Fruit fly (Drosophila melanogaster) whole organism, embryonic: ENCODE data around the gene CG5273.

ENCODE experiments used
- Atf6 ChIP-seq: fragments of 200-800 bp; sonication (Bioruptor generic); IDR thresholded peaks from 2 replicates; pipeline ENCODE4 v1.3.6; 2022; ENCODE audit warnings: missing biosample characterization, missing genetic modification characterization
- CG1024 ChIP-seq: fragments of 200-800 bp; sonication (Bioruptor generic); IDR thresholded peaks from 2 replicates; pipeline ENCODE4 v1.3.6; 2022; ENCODE audit warnings: missing biosample characterization, missing genetic modification characterization
- CG12659 ChIP-seq: fragments of 200-800 bp; sonication (Bioruptor generic); optimal IDR thresholded peaks from 3 replicates; lab custom pipeline; 2017; ENCODE audit warnings: mild to moderate bottlenecking, missing biosample characterization, missing genetic modification reagents, missing genetic modification characterization
- CG13287 ChIP-seq: fragments of 200-800 bp; sonication (Bioruptor generic); IDR thresholded peaks from 2 replicates; pipeline ENCODE4 v1.3.6; 2022; ENCODE audit warnings: missing biosample characterization, missing genetic modification characterization; ENCODE audit not compliant: partially characterized antibody
- CG13296 ChIP-seq: fragments of 200-800 bp; sonication (Bioruptor generic); optimal IDR thresholded peaks from 3 replicates; lab custom pipeline; 2018; ENCODE audit warnings: missing biosample characterization, mild to moderate bottlenecking, missing genetic modification characterization
- CG13624 ChIP-seq: fragments of 200-800 bp; sonication (Bioruptor generic); optimal IDR thresholded peaks from 2 replicates; lab custom pipeline; 2016; ENCODE audit warnings: missing biosample characterization, missing genetic modification characterization
- CG14860 ChIP-seq: fragments of 200-800 bp; sonication (Bioruptor generic); IDR thresholded peaks from 3 replicates; pipeline ENCODE4 v1.3.6; 2022; ENCODE audit warnings: missing biosample characterization, missing genetic modification characterization; ENCODE audit not compliant: partially characterized antibody
- CG15011 ChIP-seq: fragments of 200-800 bp; sonication (Bioruptor generic); optimal IDR thresholded peaks from 3 replicates; lab custom pipeline; 2018; ENCODE audit warnings: missing biosample characterization, mild to moderate bottlenecking, missing genetic modification characterization
- CG15479 ChIP-seq: fragments of 200-800 bp; sonication (Bioruptor generic); optimal IDR thresholded peaks from 3 replicates; lab custom pipeline; 2019; ENCODE audit warnings: missing biosample characterization, mild to moderate bottlenecking, missing genetic modification characterization, moderate library complexity
- CG1603 ChIP-seq: fragments of 200-800 bp; sonication (Bioruptor generic); optimal IDR thresholded peaks from 2 replicates; lab custom pipeline; 2019; ENCODE audit warnings: missing biosample characterization, mild to moderate bottlenecking, missing genetic modification characterization, moderate library complexity
- CG16813 ChIP-seq: fragments of 200-800 bp; sonication (Bioruptor generic); IDR thresholded peaks from 3 replicates; pipeline ENCODE4 v1.3.6; 2022; ENCODE audit warnings: missing biosample characterization, missing genetic modification characterization; ENCODE audit not compliant: partially characterized antibody
- CG18619 ChIP-seq: fragments of 200-800 bp; sonication (Bioruptor generic); optimal IDR thresholded peaks from 3 replicates; lab custom pipeline; 2017; ENCODE audit warnings: missing biosample characterization, mild to moderate bottlenecking, missing genetic modification characterization
- CG30020 ChIP-seq: fragments of 200-800 bp; optimal IDR thresholded peaks from 2 replicates; lab custom pipeline; 2019; ENCODE audit warnings: missing biosample characterization, mild to moderate bottlenecking, missing genetic modification characterization, moderate library complexity
- CG30403 ChIP-seq: fragments of 200-800 bp; sonication (Bioruptor generic); optimal IDR thresholded peaks from 3 replicates; lab custom pipeline; 2016; ENCODE audit warnings: missing biosample characterization, missing genetic modification characterization
- CG33213 ChIP-seq: fragments of 200-800 bp; sonication (Bioruptor generic); optimal IDR thresholded peaks from 3 replicates; lab custom pipeline; 2016; ENCODE audit warnings: missing biosample characterization, missing genetic modification characterization
- CG3847 ChIP-seq: fragments of 200-800 bp; sonication (Bioruptor generic); IDR thresholded peaks from 2 replicates; pipeline ENCODE4 v1.3.6; 2022; ENCODE audit warnings: missing biosample characterization, missing genetic modification characterization
- CG42726 ChIP-seq: fragments of 200-800 bp; sonication (Bioruptor generic); IDR thresholded peaks from 2 replicates; pipeline ENCODE4 v1.3.6; 2022; ENCODE audit warnings: missing biosample characterization, missing genetic modification characterization; ENCODE audit not compliant: partially characterized antibody
- CG4617 ChIP-seq: fragments of 200-800 bp; sonication (Bioruptor generic); optimal IDR thresholded peaks from 3 replicates; lab custom pipeline; 2016; ENCODE audit warnings: missing biosample characterization, missing genetic modification characterization, borderline replicate concordance
- CG7786 ChIP-seq: fragments of 200-800 bp; sonication (Bioruptor generic); optimal IDR thresholded peaks from 2 replicates; lab custom pipeline; 2016; ENCODE audit warnings: missing biosample characterization, missing genetic modification characterization
- CG9797 ChIP-seq: fragments of 200-800 bp; sonication (Bioruptor generic); optimal IDR thresholded peaks from 3 replicates; lab custom pipeline; 2018; ENCODE audit warnings: missing biosample characterization, mild to moderate bottlenecking, missing genetic modification characterization
- Camta ChIP-seq: fragments of 200-800 bp; sonication (Bioruptor generic); optimal IDR thresholded peaks from 2 replicates; lab custom pipeline; 2016; ENCODE audit warnings: missing biosample characterization, missing genetic modification characterization
- CoRest ChIP-seq: fragments of 200-800 bp; sonication (Bioruptor generic); optimal IDR thresholded peaks from 3 replicates; lab custom pipeline; 2018; ENCODE audit warnings: missing biosample characterization, mild to moderate bottlenecking, missing genetic modification characterization, moderate library complexity
- Dip3 ChIP-seq: fragments of 200-800 bp; sonication (Bioruptor generic); optimal IDR thresholded peaks from 3 replicates; lab custom pipeline; 2016; ENCODE audit warnings: missing biosample characterization, missing genetic modification characterization
- Dll ChIP-seq: fragments of 200-800 bp; sonication (Bioruptor generic); IDR thresholded peaks from 4 replicates; pipeline ENCODE4 v1.3.6; 2022; ENCODE audit warnings: missing biosample characterization, missing genetic modification characterization; ENCODE audit not compliant: partially characterized antibody
- Dp ChIP-seq: fragments of 200-800 bp; sonication (Bioruptor generic); optimal IDR thresholded peaks from 2 replicates; lab custom pipeline; 2018; ENCODE audit warnings: missing biosample characterization, mild to moderate bottlenecking, missing genetic modification characterization, moderate library complexity
- Dref ChIP-seq: fragments of 200-800 bp; sonication (Bioruptor generic); IDR thresholded peaks from 2 replicates; pipeline ENCODE4 v1.3.6; 2022; ENCODE audit warnings: missing biosample characterization, missing genetic modification characterization
- H15 ChIP-seq: fragments of 200-800 bp; sonication (Bioruptor generic); IDR thresholded peaks from 3 replicates; pipeline ENCODE4 v1.3.6; 2022; ENCODE audit warnings: missing biosample characterization, missing genetic modification characterization
- Jarid2 ChIP-seq: fragments of 200-800 bp; sonication (Bioruptor generic); optimal IDR thresholded peaks from 3 replicates; lab custom pipeline; 2017; ENCODE audit warnings: mild to moderate bottlenecking, missing biosample characterization, missing genetic modification reagents, missing genetic modification characterization
- MESR4 ChIP-seq: fragments of 200-800 bp; sonication (Bioruptor generic); optimal IDR thresholded peaks from 2 replicates; lab custom pipeline; 2018; ENCODE audit warnings: missing biosample characterization, mild to moderate bottlenecking, missing genetic modification characterization, moderate library complexity
- Med ChIP-seq: fragments of 200-800 bp; sonication (Bioruptor generic); peaks from one replicate; lab custom pipeline; 2016; ENCODE audit warnings: missing biosample characterization, missing genetic modification characterization, mild to moderate bottlenecking, inconsistent platforms, moderate library complexity
- Pdp1 ChIP-seq, 2 experiments: fragments of 200-800 bp; sonication (Bioruptor generic); optimal IDR thresholded peaks; 3 replicates each; lab custom pipeline; 2016; ENCODE audit warnings: missing biosample characterization in 2 of 2, missing genetic modification characterization in 2 of 2, mild to moderate bottlenecking in 1 of 2, moderate library complexity in 1 of 2
- Rfx ChIP-seq: fragments of 200-800 bp; sonication (Bioruptor generic); IDR thresholded peaks from 2 replicates; pipeline ENCODE4 v1.3.6; 2022; ENCODE audit warnings: missing biosample characterization, missing genetic modification characterization
- Sry-δ ChIP-seq: fragments of 200-800 bp; sonication (Bioruptor generic); optimal IDR thresholded peaks from 2 replicates; lab custom pipeline; 2016; ENCODE audit warnings: missing biosample characterization, missing genetic modification characterization
- Stat92E ChIP-seq, 3 experiments: fragments of >200 bp in 2 of 3; fragments of 200-800 bp in 1 of 3; sonication (Bioruptor generic) in 1 of 3; optimal IDR thresholded peaks; 2 replicates each; lab custom pipeline; 2017 to 2019; ENCODE audit warnings: missing biosample characterization in 3 of 3, missing genetic modification characterization in 3 of 3, mild to moderate bottlenecking in 1 of 3, moderate library complexity in 1 of 3
- cad ChIP-seq: fragments of >200 bp; optimal IDR thresholded peaks from 2 replicates; lab custom pipeline; 2017; ENCODE audit warnings: missing biosample characterization, missing genetic modification characterization
- gem ChIP-seq: fragments of 200-800 bp; sonication (Bioruptor generic); optimal IDR thresholded peaks from 2 replicates; lab custom pipeline; 2019; ENCODE audit warnings: missing biosample characterization, mild to moderate bottlenecking, missing genetic modification characterization, moderate library complexity
- hth ChIP-seq: fragments of >200 bp; optimal IDR thresholded peaks from 2 replicates; lab custom pipeline; 2017; ENCODE audit warnings: inconsistent platforms
- inv ChIP-seq: fragments of 200-800 bp; sonication (Bioruptor generic); IDR thresholded peaks from 2 replicates; pipeline ENCODE4 v1.3.6; 2022; ENCODE audit warnings: missing biosample characterization, missing genetic modification characterization; ENCODE audit not compliant: partially characterized antibody
- nerfin-2 ChIP-seq: fragments of 200-800 bp; sonication (Bioruptor generic); IDR thresholded peaks from 2 replicates; pipeline ENCODE4 v1.3.6; 2022; ENCODE audit warnings: missing biosample characterization, missing genetic modification characterization; ENCODE audit not compliant: partially characterized antibody
- nmo ChIP-seq: fragments of 200-800 bp; sonication (Bioruptor generic); optimal IDR thresholded peaks from 2 replicates; lab custom pipeline; 2018; ENCODE audit warnings: missing biosample characterization, mild to moderate bottlenecking, missing genetic modification characterization, moderate library complexity
- p53 ChIP-seq: fragments of 200-800 bp; sonication (Bioruptor generic); optimal IDR thresholded peaks from 2 replicates; lab custom pipeline; 2016; ENCODE audit warnings: missing biosample characterization, missing genetic modification characterization
- pfk ChIP-seq: fragments of 200-800 bp; sonication (Bioruptor generic); optimal IDR thresholded peaks from 2 replicates; lab custom pipeline; 2018; ENCODE audit warnings: missing biosample characterization, mild to moderate bottlenecking, missing genetic modification characterization, moderate library complexity
- pita ChIP-seq: fragments of 200-800 bp; sonication (Bioruptor generic); optimal IDR thresholded peaks from 2 replicates; lab custom pipeline; 2017; ENCODE audit warnings: missing biosample characterization, mild to moderate bottlenecking, missing genetic modification characterization
- pros ChIP-seq: fragments of 200-800 bp; sonication (Bioruptor generic); optimal IDR thresholded peaks from 3 replicates; lab custom pipeline; 2019; ENCODE audit warnings: missing biosample characterization, mild to moderate bottlenecking, missing genetic modification characterization, moderate library complexity
- ssp ChIP-seq: fragments of 200-800 bp; sonication (Bioruptor generic); IDR thresholded peaks from 2 replicates; pipeline ENCODE4 v1.3.6; 2022; ENCODE audit warnings: missing biosample characterization, missing genetic modification characterization
- trh ChIP-seq: fragments of 200-800 bp; sonication (Bioruptor generic); optimal IDR thresholded peaks from 2 replicates; lab custom pipeline; 2016; ENCODE audit warnings: missing biosample characterization, missing genetic modification characterization
- zen2 ChIP-seq: fragments of 200-800 bp; sonication (Bioruptor generic); IDR thresholded peaks from 3 replicates; pipeline ENCODE4 v1.3.6; 2022; ENCODE audit warnings: missing biosample characterization, missing genetic modification characterization; ENCODE audit not compliant: partially characterized antibody

CG5273 gene

dm6 chrX:801157-801872 is 41.9 kb downstream of the CG5273 start, which contains the start of gene Rbf (continued):
- TF ChIP-seq CG3847 (GFP tag; lab: Robert Waterston, UW), result peak; percentile 68
- peak; percentile 5 for TF ChIP-seq CG33213 (GFP tag; lab: Kevin White, UChicago)
- peak in 1 of 2 experiments; percentile 58 for TF ChIP-seq Pdp1 (GFP tag; optimal IDR thresholded peaks at IDR 0.05; lab: Kevin White, UChicago)
- no peak for TF ChIP-seq pros
- TF ChIP-seq nmo (GFP tag; lab: Kevin White, UChicago), result peak; percentile 42
- peak; percentile 53 for TF ChIP-seq CG4617 (GFP tag; lab: Kevin White, UChicago)
- TF ChIP-seq Rfx (GFP tag; lab: Robert Waterston, UW), result peak; percentile 32; the same call in 1 of the 2 replicates
- peak; percentile 1 for TF ChIP-seq CG30403 (GFP tag; lab: Kevin White, UChicago)
- no peak for TF ChIP-seq Atf6
- no peak for TF ChIP-seq pita (GFP tag; lab: Kevin White, UChicago)
- peak; percentile 81 for TF ChIP-seq CG9797 (GFP tag; lab: Kevin White, UChicago)
- TF ChIP-seq CG14860 (GFP tag; lab: Robert Waterston, UW), result 0 out of 3 replicates have a peak, but pooled peaks have one; percentile 8
- TF ChIP-seq CG13287 (GFP tag; lab: Robert Waterston, UW), result peak; percentile 55; the same call in 1 of the 2 replicates
- peak; percentile 50 for TF ChIP-seq MESR4 (GFP tag; lab: Kevin White, UChicago)
- TF ChIP-seq ssp (GFP tag; lab: Robert Waterston, UW), result no peak
- TF ChIP-seq CoRest (tag; lab: Kevin White, UChicago), result peak; percentile 33
- TF ChIP-seq CG13624 (GFP tag; lab: Kevin White, UChicago), result peak; percentile 33
- 0 out of 2 replicates have a peak, but pooled peaks have one; percentile 38 for TF ChIP-seq nerfin-2 (GFP tag; lab: Robert Waterston, UW)
- peak; percentile 23 for TF ChIP-seq p53 (GFP tag; lab: Kevin White, UChicago)
- peak; percentile 40 for TF ChIP-seq Dip3 (GFP tag; lab: Kevin White, UChicago)
- peak; percentile 65 for TF ChIP-seq Dll (GFP tag; lab: Robert Waterston, UW)
- TF ChIP-seq Med (GFP tag; lab: Kevin White, UChicago), result peak; percentile 36
- TF ChIP-seq CG18619 (GFP tag; lab: Kevin White, UChicago), result no peak
- peak; percentile 62 for TF ChIP-seq CG1603 (tag; lab: Kevin White, UChicago)
- TF ChIP-seq gem (tag; lab: Kevin White, UChicago), result no peak
- TF ChIP-seq Camta (GFP tag; lab: Kevin White, UChicago), result no peak
- peak; percentile 72 for TF ChIP-seq Sry-δ
- peak; percentile 32 for TF ChIP-seq inv (GFP tag; lab: Robert Waterston, UW)
- TF ChIP-seq CG16813 (GFP tag; lab: Robert Waterston, UW), result peak; percentile 62
- no peak for TF ChIP-seq pfk
- TF ChIP-seq Dp (GFP tag; lab: Kevin White, UChicago), result peak; percentile 89
- no peak for TF ChIP-seq hth (lab: Kevin White, UChicago)
- TF ChIP-seq CG13296 (GFP tag; lab: Kevin White, UChicago), result no peak
- peak; percentile 46; the same call in 1 of the 3 replicates for TF ChIP-seq zen2 (GFP tag; lab: Robert Waterston, UW)
- TF ChIP-seq Stat92E (GFP tag; optimal IDR thresholded peaks at IDR 0.05; lab: Kevin White, UChicago), result peak in 1 of 3 experiments; percentile 16
- TF ChIP-seq CG1024 (GFP tag; lab: Robert Waterston, UW), result no peak
- peak; percentile 41 for TF ChIP-seq CG12659 (GFP tag; lab: Kevin White, UChicago)
- TF ChIP-seq CG15479 (GFP tag; lab: Kevin White, UChicago), result peak; percentile 23
- peak; percentile 8 for TF ChIP-seq CG30020 (tag; lab: Kevin White, UChicago)
- TF ChIP-seq CG15011 (GFP tag; lab: Kevin White, UChicago), result no peak
- no peak for TF ChIP-seq trh (GFP tag; lab: Kevin White, UChicago)
- TF ChIP-seq Jarid2 (GFP tag; lab: Kevin White, UChicago), result no peak
- TF ChIP-seq CG42726 (GFP tag; lab: Robert Waterston, UW), result peak; percentile 28; the same call in 1 of the 2 replicates
- peak; percentile 69 for TF ChIP-seq Dref (GFP tag; lab: Robert Waterston, UW)
- TF ChIP-seq cad, result no peak
- TF ChIP-seq H15 (GFP tag; lab: Robert Waterston, UW), result no peak
- no peak for TF ChIP-seq CG7786
